Worm (Caenorhabditis elegans): ENCODE data around the gene M60.7.

The M60.7 gene

ce11 chrX:8233554-8233953 is 27.4 kb downstream of the M60.7 start:
- no peak for TF ChIP-seq lsy-2 (tag; optimal IDR thresholded peaks at IDR 0.05)
- TF ChIP-seq F49E8.2 (tag; optimal IDR thresholded peaks at IDR 0.05; ENCODE audit: borderline replicate concordance) = no peak
- TF ChIP-seq set-16 (GFP tag; IDR thresholded peaks at IDR 0.05) = no peak
- 0 out of 2 replicates have a peak, but pooled peaks have one; percentile 24 for TF ChIP-seq hmg-1.1 (GFP tag; IDR thresholded peaks at IDR 0.05)
- no peak for TF ChIP-seq unc-39 (tag; optimal IDR thresholded peaks at IDR 0.05)
- no peak for TF ChIP-seq daf-19 (GFP tag; conservative IDR thresholded peaks at IDR 0.05)
- TF ChIP-seq zip-2 (tag; optimal IDR thresholded peaks at IDR 0.05) = no peak
- TF ChIP-seq ama-1 (optimal IDR thresholded peaks at IDR 0.05) = no peak
- no peak for TF ChIP-seq F37D6.2 (tag; optimal IDR thresholded peaks at IDR 0.05)
- TF ChIP-seq ztf-7 (tag; optimal IDR thresholded peaks at IDR 0.05) = no peak
- TF ChIP-seq nhr-111 (GFP tag; optimal IDR thresholded peaks at IDR 0.05) = no peak
- TF ChIP-seq ztf-11 (tag; optimal IDR thresholded peaks at IDR 0.05) = no peak
- TF ChIP-seq nhr-11 (tag; optimal IDR thresholded peaks at IDR 0.05) = no peak
- no peak for TF ChIP-seq nhr-10 (tag; optimal IDR thresholded peaks at IDR 0.05)
- no peak for TF ChIP-seq fos-1 (tag; optimal IDR thresholded peaks at IDR 0.05)
- TF ChIP-seq snpc-1.2 (GFP tag; IDR thresholded peaks at IDR 0.05) = no peak
- TF ChIP-seq ceh-62 (tag; optimal IDR thresholded peaks at IDR 0.05) = no peak
- TF ChIP-seq skn-1 (tag; optimal IDR thresholded peaks at IDR 0.05) = no peak
- no peak for TF ChIP-seq cey-2 (tag; optimal IDR thresholded peaks at IDR 0.05; ENCODE audit: borderline replicate concordance, insufficient read depth)
- no peak for TF ChIP-seq daf-8 (GFP tag; IDR thresholded peaks at IDR 0.05)
- TF ChIP-seq daf-16 (GFP tag; optimal IDR thresholded peaks at IDR 0.05) = peak in 1 of 2 experiments; percentile 72
- no peak for TF ChIP-seq daf-16 (tag; optimal IDR thresholded peaks at IDR 0.05)
- TF ChIP-seq sdz-12 (GFP tag; optimal IDR thresholded peaks at IDR 0.05) = no peak
- TF ChIP-seq F26F4.8 (GFP tag; conservative IDR thresholded peaks at IDR 0.05) = no peak
- no peak for TF ChIP-seq ZK337.2 (GFP tag; IDR thresholded peaks at IDR 0.05)
- TF ChIP-seq php-3 (GFP tag; IDR thresholded peaks at IDR 0.05) = no peak
- TF ChIP-seq unc-62 (GFP tag; optimal IDR thresholded peaks at IDR 0.05 in 1 of 2) = peak in 1 of 2 experiments; percentile 39
- TF ChIP-seq unc-62 (tag; optimal IDR thresholded peaks at IDR 0.05) = no peak
- TF ChIP-seq hlh-11 (tag; optimal IDR thresholded peaks at IDR 0.05) = no peak
- peak; percentile 58 for TF ChIP-seq hlh-30 (tag; optimal IDR thresholded peaks at IDR 0.05; ENCODE audit: insufficient read depth)
- TF ChIP-seq ceh-20 (GFP tag; IDR thresholded peaks at IDR 0.05) = no peak
- no peak for TF ChIP-seq lir-3 (tag; optimal IDR thresholded peaks at IDR 0.05)
- TF ChIP-seq mdl-1 (tag; optimal IDR thresholded peaks at IDR 0.05) = no peak
- no peak for TF ChIP-seq daf-12 (tag; optimal IDR thresholded peaks at IDR 0.05)
- no peak for TF ChIP-seq tra-1 (GFP tag; IDR thresholded peaks at IDR 0.05)
- TF ChIP-seq saeg-2 (GFP tag; IDR thresholded peaks at IDR 0.05) = no peak
- no peak for TF ChIP-seq F44E2.7 (GFP tag; IDR thresholded peaks at IDR 0.05)

- TF ChIP-seq zag-1 (tag; optimal IDR thresholded peaks at IDR 0.05) = no peak
- TF ChIP-seq tag-97 (GFP tag; IDR thresholded peaks at IDR 0.05) = no peak
- TF ChIP-seq rbr-2 (tag; optimal IDR thresholded peaks at IDR 0.05) = peak; percentile 79
- peak; percentile 54 for TF ChIP-seq nhr-6 (tag; optimal IDR thresholded peaks at IDR 0.05)
- peak; percentile 37; the same call in 1 of the 2 replicates for TF ChIP-seq arid-1 (GFP tag; conservative IDR thresholded peaks at IDR 0.05)
- TF ChIP-seq D1046.2 (GFP tag; IDR thresholded peaks at IDR 0.05) = no peak
- TF ChIP-seq vab-7 (GFP tag; IDR thresholded peaks at IDR 0.05) = no peak; the same call in 1 of the 2 replicates
- TF ChIP-seq gei-8 (GFP tag; optimal IDR thresholded peaks at IDR 0.05) = peak; percentile 77
- no peak for TF ChIP-seq unc-130 (GFP tag; optimal IDR thresholded peaks at IDR 0.05)
- no peak for TF ChIP-seq F44E2.7 (GFP tag; IDR thresholded peaks at IDR 0.05)
- TF ChIP-seq T20F7.1 (GFP tag; optimal IDR thresholded peaks at IDR 0.05) = peak; percentile 73
- no peak for TF ChIP-seq nhr-111 (GFP tag; optimal IDR thresholded peaks at IDR 0.05)
- peak; percentile 100 for TF ChIP-seq mxl-3 (GFP tag; optimal IDR thresholded peaks at IDR 0.05)
- TF ChIP-seq php-3 (GFP tag; IDR thresholded peaks at IDR 0.05) = peak; percentile 68
- TF ChIP-seq F49E8.2 (tag; optimal IDR thresholded peaks at IDR 0.05; ENCODE audit: borderline replicate concordance) = no peak
- no peak for TF ChIP-seq lin-39 (tag; optimal IDR thresholded peaks at IDR 0.05)
- peak; percentile 3 for TF ChIP-seq spr-1 (tag; optimal IDR thresholded peaks at IDR 0.05)
- TF ChIP-seq zfp-3 (GFP tag; conservative IDR thresholded peaks at IDR 0.05) = peak; percentile 82; the same call in 1 of the 2 replicates
- TF ChIP-seq mdt-29 (GFP tag; IDR thresholded peaks at IDR 0.05) = peak; percentile 66; the same call in 1 of the 2 replicates
- TF ChIP-seq ama-1 (optimal IDR thresholded peaks at IDR 0.05) = no peak
- TF ChIP-seq fos-1 (tag; optimal IDR thresholded peaks at IDR 0.05) = no peak
- TF ChIP-seq ceh-62 (tag; optimal IDR thresholded peaks at IDR 0.05) = no peak
- TF ChIP-seq ceh-44 (GFP tag; IDR thresholded peaks at IDR 0.05) = no peak
- TF ChIP-seq ztf-7 (tag; optimal IDR thresholded peaks at IDR 0.05) = peak; percentile 19
Observed at ce11 chrX:8231858-8232257, 29.1 kb downstream of the M60.7 start, which contains the start of gene K02A6.3. TSS of gene K02A6.3 (minus strand) at chrX:8231931.
